Worm (Caenorhabditis elegans) whole organism, L1 larva: ENCODE data around the gene grl-25.

Experiments
- ceh-82 ChIP-seq, 3 experiments: fragments of 150-350 bp in 1 of 3; sonication (generic microtip) in 2 of 3; optimal IDR thresholded peaks; 2 replicates each; lab custom pipeline; 2014 to 2017; ENCODE audit warnings: missing biosample characterization in 3 of 3, missing genetic modification characterization in 3 of 3
- unc-62 ChIP-seq: fragments of 150-350 bp; optimal IDR thresholded peaks from 2 replicates; lab custom pipeline; 2014; ENCODE audit warnings: missing biosample characterization, missing genetic modification reagents, missing genetic modification characterization

ce11 chrIII:8986872-8987271 is 24.8 kb downstream of the grl-25 start:
- no peak for TF ChIP-seq unc-62 (GFP tag; lab: Kevin White, UChicago)
- no peak for TF ChIP-seq ceh-82 (tag; optimal IDR thresholded peaks at IDR 0.05; lab: Kevin White, UChicago)
